Fruit fly (Drosophila melanogaster) whole organism, embryonic: ENCODE measurements around the gene Muc14A.
A peak's percentile ranks its signal among the peaks of the same experiment; 100 is the strongest.

ENCODE experiments used
- ATbp ChIP-seq: fragments of 200-800 bp; sonication (Bioruptor generic); optimal IDR thresholded peaks from 2 replicates; lab custom pipeline; 2017; ENCODE audit warnings: missing biosample characterization, mild to moderate bottlenecking, missing genetic modification characterization, missing genetic modification reagents
- Antp ChIP-seq: fragments of 200-800 bp; sonication (Bioruptor generic); optimal IDR thresholded peaks from 3 replicates; lab custom pipeline; 2016; ENCODE audit warnings: missing biosample characterization, missing genetic modification characterization
- Atf-2 ChIP-seq: fragments of 200-800 bp; sonication (Bioruptor generic); optimal IDR thresholded peaks from 2 replicates; lab custom pipeline; 2016; ENCODE audit warnings: missing biosample characterization, missing genetic modification characterization
- Bgb ChIP-seq: fragments of 200-800 bp; sonication (Bioruptor generic); IDR thresholded peaks from 2 replicates; pipeline ENCODE4 v1.3.6; 2022; ENCODE audit warnings: missing biosample characterization, missing genetic modification characterization; ENCODE audit not compliant: partially characterized antibody
- Blimp-1 ChIP-seq: fragments of 200-800 bp; sonication (Bioruptor generic); optimal IDR thresholded peaks from 3 replicates; lab custom pipeline; 2018; ENCODE audit warnings: missing biosample characterization, missing genetic modification characterization, mild to moderate bottlenecking, moderate library complexity, missing genetic modification reagents
- CG10431 ChIP-seq: fragments of 200-800 bp; sonication (Bioruptor generic); optimal IDR thresholded peaks from 3 replicates; lab custom pipeline; 2018; ENCODE audit warnings: missing biosample characterization, mild to moderate bottlenecking, missing genetic modification characterization
- CG11560 ChIP-seq: fragments of 200-800 bp; sonication (Bioruptor generic); IDR thresholded peaks from 3 replicates; pipeline ENCODE4 v1.3.6; 2022; ENCODE audit warnings: missing biosample characterization, missing genetic modification characterization
- CG12155 ChIP-seq: fragments of 200-800 bp; sonication (Bioruptor generic); optimal IDR thresholded peaks from 3 replicates; lab custom pipeline; 2016; ENCODE audit warnings: missing biosample characterization, missing genetic modification characterization
- CG12219 ChIP-seq: fragments of 200-800 bp; sonication (Bioruptor generic); optimal IDR thresholded peaks from 3 replicates; lab custom pipeline; 2018; ENCODE audit warnings: missing biosample characterization, mild to moderate bottlenecking, missing genetic modification characterization
- CG13624 ChIP-seq: fragments of 200-800 bp; sonication (Bioruptor generic); optimal IDR thresholded peaks from 2 replicates; lab custom pipeline; 2016; ENCODE audit warnings: missing biosample characterization, missing genetic modification characterization
- CG13894 ChIP-seq: fragments of 200-800 bp; sonication (Bioruptor generic); optimal IDR thresholded peaks from 3 replicates; lab custom pipeline; 2018; ENCODE audit warnings: missing biosample characterization, mild to moderate bottlenecking, missing genetic modification characterization, moderate library complexity
- CG14860 ChIP-seq: fragments of 200-800 bp; sonication (Bioruptor generic); IDR thresholded peaks from 3 replicates; pipeline ENCODE4 v1.3.6; 2022; ENCODE audit warnings: missing biosample characterization, missing genetic modification characterization; ENCODE audit not compliant: partially characterized antibody
- CG1602 ChIP-seq: fragments of 200-800 bp; sonication (Bioruptor generic); optimal IDR thresholded peaks from 3 replicates; lab custom pipeline; 2016; ENCODE audit warnings: missing biosample characterization, missing genetic modification characterization
- CG17328 ChIP-seq: fragments of 200-800 bp; sonication (Bioruptor generic); IDR thresholded peaks from 2 replicates; pipeline ENCODE4 v1.3.6; 2022; ENCODE audit warnings: missing biosample characterization, missing genetic modification characterization
- CG17385 ChIP-seq: fragments of 200-800 bp; sonication (Bioruptor generic); optimal IDR thresholded peaks from 3 replicates; lab custom pipeline; 2018; ENCODE audit warnings: missing biosample characterization, mild to moderate bottlenecking, missing genetic modification characterization
- CG17568 ChIP-seq: fragments of 200-800 bp; sonication (Bioruptor generic); optimal IDR thresholded peaks from 2 replicates; lab custom pipeline; 2018; ENCODE audit warnings: missing biosample characterization, mild to moderate bottlenecking, missing genetic modification characterization, moderate library complexity
- CG2889 ChIP-seq: fragments of 200-800 bp; sonication (Bioruptor generic); IDR thresholded peaks from 3 replicates; pipeline ENCODE4 v1.3.6; 2022; ENCODE audit warnings: missing biosample characterization, missing genetic modification characterization
- CG30403 ChIP-seq: fragments of 200-800 bp; sonication (Bioruptor generic); optimal IDR thresholded peaks from 3 replicates; lab custom pipeline; 2016; ENCODE audit warnings: missing biosample characterization, missing genetic modification characterization
- CG34224 ChIP-seq: fragments of 200-800 bp; sonication (Bioruptor generic); IDR thresholded peaks from 3 replicates; pipeline ENCODE4 v1.3.6; 2022; ENCODE audit warnings: missing biosample characterization, missing genetic modification characterization; ENCODE audit not compliant: partially characterized antibody
- CG4282 ChIP-seq: fragments of 200-800 bp; sonication (Bioruptor generic); optimal IDR thresholded peaks from 2 replicates; lab custom pipeline; 2016; ENCODE audit warnings: missing biosample characterization, missing genetic modification characterization
- CG4424 ChIP-seq: fragments of 200-800 bp; sonication (Bioruptor generic); optimal IDR thresholded peaks from 3 replicates; lab custom pipeline; 2016; ENCODE audit warnings: missing biosample characterization, missing genetic modification characterization
- CG4617 ChIP-seq: fragments of 200-800 bp; sonication (Bioruptor generic); optimal IDR thresholded peaks from 3 replicates; lab custom pipeline; 2016; ENCODE audit warnings: missing biosample characterization, missing genetic modification characterization, borderline replicate concordance
- CG6813 ChIP-seq: fragments of 200-800 bp; sonication (Bioruptor generic); optimal IDR thresholded peaks from 2 replicates; lab custom pipeline; 2017; ENCODE audit warnings: missing biosample characterization, missing genetic modification characterization, mild to moderate bottlenecking, moderate library complexity, missing genetic modification reagents
- CG7271 ChIP-seq: fragments of 200-800 bp; sonication (Bioruptor generic); optimal IDR thresholded peaks from 2 replicates; lab custom pipeline; 2018; ENCODE audit warnings: missing biosample characterization, mild to moderate bottlenecking, missing genetic modification characterization, moderate library complexity
- CG7357 ChIP-seq: fragments of 200-800 bp; sonication (Bioruptor generic); IDR thresholded peaks from 3 replicates; pipeline ENCODE4 v1.3.6; 2022; ENCODE audit warnings: missing biosample characterization, missing genetic modification characterization
- CG7963 ChIP-seq: fragments of 200-800 bp; sonication (Bioruptor generic); IDR thresholded peaks from 3 replicates; pipeline ENCODE4 v1.3.6; 2022; ENCODE audit warnings: missing biosample characterization, missing genetic modification characterization; ENCODE audit not compliant: partially characterized antibody
- CG8944 ChIP-seq: fragments of 200-800 bp; sonication (Bioruptor generic); optimal IDR thresholded peaks from 3 replicates; lab custom pipeline; 2016; ENCODE audit warnings: missing biosample characterization, missing genetic modification characterization
- CG9817 ChIP-seq: fragments of 200-800 bp; sonication (Bioruptor generic); optimal IDR thresholded peaks from 2 replicates; lab custom pipeline; 2018; ENCODE audit warnings: missing biosample characterization, mild to moderate bottlenecking, missing genetic modification characterization, moderate library complexity
- CrebB ChIP-seq: fragments of 200-800 bp; sonication (Bioruptor generic); optimal IDR thresholded peaks from 3 replicates; lab custom pipeline; 2018; ENCODE audit warnings: missing biosample characterization, mild to moderate bottlenecking, missing genetic modification characterization
- Doc2 ChIP-seq: fragments of 200-800 bp; sonication (Bioruptor generic); IDR thresholded peaks from 2 replicates; pipeline ENCODE4 v1.3.6; 2022; ENCODE audit warnings: missing biosample characterization, missing genetic modification characterization
- ERR ChIP-seq: fragments of 200-800 bp; sonication (Bioruptor generic); optimal IDR thresholded peaks from 2 replicates; lab custom pipeline; 2016; ENCODE audit warnings: missing biosample characterization, missing genetic modification characterization
- HLHmδ ChIP-seq: fragments of 200-800 bp; sonication (Bioruptor generic); optimal IDR thresholded peaks from 2 replicates; lab custom pipeline; 2018; ENCODE audit warnings: missing biosample characterization, mild to moderate bottlenecking, missing genetic modification characterization, moderate library complexity
- Hand ChIP-seq: fragments of 200-800 bp; sonication (Bioruptor generic); optimal IDR thresholded peaks from 2 replicates; lab custom pipeline; 2017; ENCODE audit warnings: mild to moderate bottlenecking, missing biosample characterization, missing genetic modification reagents, missing genetic modification characterization
- HmgZ ChIP-seq: fragments of 200-800 bp; sonication (Bioruptor generic); optimal IDR thresholded peaks from 2 replicates; lab custom pipeline; 2018; ENCODE audit warnings: missing biosample characterization, mild to moderate bottlenecking, missing genetic modification characterization
- Hsf ChIP-seq: fragments of 200-800 bp; sonication (Bioruptor generic); optimal IDR thresholded peaks from 3 replicates; lab custom pipeline; 2016; ENCODE audit warnings: missing biosample characterization, missing genetic modification characterization
- NC2β ChIP-seq: fragments of 200-800 bp; sonication (Bioruptor generic); optimal IDR thresholded peaks from 2 replicates; lab custom pipeline; 2016; ENCODE audit warnings: missing biosample characterization, missing genetic modification characterization
- Nf-YA ChIP-seq: fragments of 200-800 bp; sonication (Bioruptor generic); IDR thresholded peaks from 2 replicates; pipeline ENCODE4 v1.3.6; 2022; ENCODE audit warnings: missing biosample characterization, missing genetic modification characterization
- PHDP ChIP-seq: fragments of 200-800 bp; sonication (Bioruptor generic); optimal IDR thresholded peaks from 3 replicates; lab custom pipeline; 2018; ENCODE audit warnings: missing biosample characterization, mild to moderate bottlenecking, missing genetic modification characterization, moderate library complexity
- ara ChIP-seq: fragments of 200-800 bp; sonication (Bioruptor generic); IDR thresholded peaks from 2 replicates; pipeline ENCODE4 v1.3.6; 2022; ENCODE audit warnings: missing biosample characterization, missing genetic modification characterization
- ase ChIP-seq: fragments of 200-800 bp; sonication (Bioruptor generic); IDR thresholded peaks from 3 replicates; pipeline ENCODE4 v1.3.6; 2022; ENCODE audit warnings: missing biosample characterization, missing genetic modification characterization
- ato ChIP-seq: fragments of 200-800 bp; sonication (Bioruptor generic); IDR thresholded peaks from 2 replicates; pipeline ENCODE4 v1.3.6; 2022; ENCODE audit warnings: missing biosample characterization, missing genetic modification characterization; ENCODE audit not compliant: partially characterized antibody
- caup ChIP-seq: fragments of 200-800 bp; sonication (Bioruptor generic); optimal IDR thresholded peaks from 3 replicates; lab custom pipeline; 2017; ENCODE audit warnings: missing biosample characterization, mild to moderate bottlenecking, missing genetic modification characterization, moderate library complexity; ENCODE audit not compliant: severe bottlenecking
- chinmo ChIP-seq: fragments of 200-800 bp; sonication (Bioruptor generic); IDR thresholded peaks from 4 replicates; pipeline ENCODE4 v1.3.6; 2022; ENCODE audit warnings: missing biosample characterization, missing genetic modification characterization; ENCODE audit not compliant: partially characterized antibody
- croc ChIP-seq: fragments of 200-800 bp; sonication (Bioruptor generic); conservative IDR thresholded peaks from 3 replicates; pipeline ENCODE4 v1.3.6; 2022; ENCODE audit warnings: missing biosample characterization, missing genetic modification characterization
- exex ChIP-seq: fragments of 200-800 bp; sonication (Bioruptor generic); optimal IDR thresholded peaks from 4 replicates; lab custom pipeline; 2018; ENCODE audit warnings: missing biosample characterization, mild to moderate bottlenecking, missing genetic modification characterization, moderate library complexity
- nau ChIP-seq: fragments of 200-800 bp; sonication (Bioruptor generic); optimal IDR thresholded peaks from 3 replicates; lab custom pipeline; 2017; ENCODE audit warnings: missing biosample characterization, mild to moderate bottlenecking, missing genetic modification characterization, missing genetic modification reagents
- otp ChIP-seq: fragments of 200-800 bp; sonication (Bioruptor generic); IDR thresholded peaks from 3 replicates; pipeline ENCODE4, ENCODE4 v1.3.6; 2022; ENCODE audit warnings: missing biosample characterization, missing genetic modification characterization
- pnt ChIP-seq: fragments of 200-800 bp; sonication (Bioruptor generic); optimal IDR thresholded peaks from 3 replicates; lab custom pipeline; 2016; ENCODE audit warnings: missing biosample characterization, missing genetic modification characterization
- slp2 ChIP-seq: fragments of 200-800 bp; sonication (Bioruptor generic); optimal IDR thresholded peaks from 2 replicates; lab custom pipeline; 2016; ENCODE audit warnings: missing biosample characterization, missing genetic modification characterization

Muc14A gene

dm6 chrX:16005551-16006197 is 3.2 kb upstream of the Muc14A start, which contains the start of the genes vap and CG12698 (continued):
- TF ChIP-seq CG7963 (GFP tag; lab: Robert Waterston, UW) = peak; percentile 67
- TF ChIP-seq ato = peak; percentile 28; the same call in 1 of the 2 replicates
- TF ChIP-seq slp2 (GFP tag; lab: Kevin White, UChicago) = no peak
- no peak for TF ChIP-seq CG4282 (GFP tag; lab: Kevin White, UChicago)
- no peak for TF ChIP-seq CG8944 (GFP tag; lab: Kevin White, UChicago)
- TF ChIP-seq CG17328 (GFP tag; lab: Robert Waterston, UW) = no peak
- TF ChIP-seq pnt (GFP tag; lab: Kevin White, UChicago) = no peak
- TF ChIP-seq CG7357 (GFP tag; lab: Robert Waterston, UW) = peak; percentile 91
- TF ChIP-seq Bgb = peak; percentile 78
- TF ChIP-seq Blimp-1 (GFP tag; lab: Kevin White, UChicago) = no peak
- peak; percentile 39 for TF ChIP-seq HmgZ (tag; lab: Kevin White, UChicago)
- TF ChIP-seq CG9817 (tag; lab: Kevin White, UChicago) = no peak
- TF ChIP-seq CG4424 (GFP tag; lab: Kevin White, UChicago) = no peak
- peak; percentile 62 for TF ChIP-seq CG14860 (GFP tag; lab: Robert Waterston, UW)
- no peak for TF ChIP-seq ERR
- no peak for TF ChIP-seq CG6813 (GFP tag; lab: Kevin White, UChicago)
- no peak for TF ChIP-seq CG13624 (GFP tag; lab: Kevin White, UChicago)
- TF ChIP-seq PHDP (tag; lab: Kevin White, UChicago) = no peak
- TF ChIP-seq Atf-2 (GFP tag; lab: Kevin White, UChicago) = no peak
- no peak for TF ChIP-seq otp (GFP tag; lab: Robert Waterston, UW)
- TF ChIP-seq croc (GFP tag; lab: Robert Waterston, UW) = no peak
- no peak for TF ChIP-seq ATbp (GFP tag; lab: Kevin White, UChicago)
- no peak for TF ChIP-seq CG1602 (GFP tag; lab: Kevin White, UChicago)
- TF ChIP-seq CG12219 (GFP tag; lab: Kevin White, UChicago) = no peak
- no peak for TF ChIP-seq CG7271 (tag; lab: Kevin White, UChicago)
- TF ChIP-seq CG34224 (GFP tag; lab: Robert Waterston, UW) = peak; percentile 35; the same call in 1 of the 3 replicates
- no peak; the same call in 2 of the 3 replicates for TF ChIP-seq CG11560 (tag; lab: Robert Waterston, UW)
- TF ChIP-seq chinmo (GFP tag; lab: Robert Waterston, UW) = no peak
- TF ChIP-seq NC2β = no peak
- no peak for TF ChIP-seq caup (GFP tag; lab: Kevin White, UChicago)
- no peak for TF ChIP-seq HLHmδ (GFP tag; lab: Kevin White, UChicago)
- no peak for TF ChIP-seq ase (GFP tag; lab: Robert Waterston, UW)
- no peak for TF ChIP-seq Nf-YA
- TF ChIP-seq CrebB (tag; lab: Kevin White, UChicago) = no peak
- no peak for TF ChIP-seq CG17568 (GFP tag; lab: Kevin White, UChicago)
- no peak for TF ChIP-seq Hsf (GFP tag; lab: Kevin White, UChicago)
- no peak for TF ChIP-seq CG10431
- peak; percentile 78 for TF ChIP-seq CG4617
- TF ChIP-seq Doc2 (GFP tag; lab: Robert Waterston, UW) = no peak
- TF ChIP-seq CG2889 (GFP tag; lab: Robert Waterston, UW) = no peak
- no peak for TF ChIP-seq CG30403 (GFP tag; lab: Kevin White, UChicago)
- TF ChIP-seq CG13894 (tag; lab: Kevin White, UChicago) = no peak
- no peak for TF ChIP-seq nau (GFP tag; lab: Kevin White, UChicago)
- TF ChIP-seq Hand = no peak
- TF ChIP-seq exex (tag; lab: Kevin White, UChicago) = no peak
- TF ChIP-seq Antp (GFP tag; lab: Kevin White, UChicago) = no peak
- TF ChIP-seq ara = no peak
- TF ChIP-seq CG12155 (GFP tag; lab: Kevin White, UChicago) = no peak
- TF ChIP-seq CG17385 (GFP tag; lab: Kevin White, UChicago) = no peak
